Worm (Caenorhabditis elegans) whole organism, dauer: ENCODE data around the gene jmjd-3.3.

ENCODE experiments used
- unc-62 ChIP-seq: sonication (generic microtip); optimal IDR thresholded peaks from 2 replicates; lab custom pipeline; 2017; ENCODE audit warnings: missing biosample characterization, missing genetic modification reagents, missing genetic modification characterization

jmjd-3.3 gene

DNA sequence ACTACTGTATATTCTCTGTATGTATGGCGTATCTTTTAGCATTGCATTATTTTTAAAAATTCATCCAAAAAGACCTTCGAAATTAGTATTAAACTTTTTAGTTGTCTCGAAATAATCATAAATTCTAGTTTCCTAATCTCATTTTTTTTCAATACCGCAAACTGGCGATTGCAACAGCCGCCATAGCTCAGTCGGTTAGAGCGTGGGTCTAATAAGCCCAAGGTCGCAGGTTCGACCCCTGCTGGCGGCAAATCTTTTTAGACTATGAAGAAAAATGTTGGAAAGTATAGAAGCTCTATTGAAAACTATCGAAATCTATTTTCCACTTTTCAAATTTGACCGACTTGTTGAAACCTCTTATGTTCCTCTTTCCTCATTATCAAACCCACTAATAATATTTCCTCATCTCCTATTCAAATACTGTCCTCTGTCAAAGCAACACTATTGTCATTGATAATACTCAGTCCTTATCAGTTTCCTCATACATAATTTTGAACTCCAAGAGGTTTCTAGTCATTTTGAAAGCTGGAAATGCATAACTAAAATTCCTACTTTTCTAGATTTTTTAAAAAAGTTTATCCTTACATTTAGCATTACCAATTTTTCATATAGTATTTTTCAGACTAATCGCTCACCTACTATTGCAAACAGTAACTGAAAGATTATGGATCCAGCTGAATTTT is at the start of gene jmjd-3.3:
jmjd-3.3 (plus strand) TSS at position 633 of the 683 bp plus-strand sequence.
- no peak for TF ChIP-seq unc-62 (GFP tag; lab: Kevin White, UChicago)

DNA sequence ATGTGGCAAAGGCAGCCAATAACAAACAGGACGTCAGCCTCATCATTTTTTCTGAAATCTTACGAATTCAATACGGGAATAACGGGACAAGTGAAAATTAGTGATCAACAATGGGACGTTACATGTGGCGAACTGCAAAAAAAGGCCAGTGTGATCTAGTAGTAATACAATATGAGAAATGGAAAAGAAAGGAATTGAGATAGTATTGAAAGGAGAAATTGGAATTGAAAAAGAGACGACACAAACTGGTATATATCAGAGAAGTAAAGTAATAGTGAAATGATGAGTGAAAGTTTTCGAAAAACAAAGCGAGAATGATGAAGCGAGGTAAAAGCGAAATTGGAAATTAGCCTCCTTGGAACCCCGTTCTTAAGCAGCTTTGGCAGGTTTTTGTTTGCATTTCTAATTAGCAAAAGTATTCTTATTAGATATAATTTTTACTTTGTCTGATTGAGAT is 48.7 kb upstream of the jmjd-3.3 start, which contains the start of gene C49F8.3:
C49F8.3 (minus strand) TSS at position 51 of the 457 bp plus-strand sequence.
- TF ChIP-seq unc-62 (GFP tag; lab: Kevin White, UChicago): no peak

DNA sequence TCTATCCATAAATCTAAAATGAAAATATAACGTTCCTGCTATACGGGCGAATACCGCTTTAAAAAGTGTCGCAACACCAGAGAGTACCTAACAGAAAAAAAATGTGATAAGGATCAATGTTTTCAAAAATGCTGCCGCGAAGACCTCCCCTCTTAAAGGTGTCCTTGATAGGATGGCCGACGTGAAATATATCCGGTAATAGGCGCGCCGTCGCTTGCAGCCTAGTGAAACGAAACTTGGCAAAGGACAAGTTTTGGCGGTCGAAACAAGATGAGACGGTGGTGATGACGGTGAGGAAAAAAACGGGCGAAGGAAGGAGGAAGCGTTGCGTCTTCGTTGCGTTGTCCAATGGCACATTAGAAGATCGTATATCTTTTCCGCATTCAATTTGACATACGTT is 47.4 kb upstream of the jmjd-3.3 start:
- TF ChIP-seq unc-62 (GFP tag; lab: Kevin White, UChicago): no peak

DNA sequence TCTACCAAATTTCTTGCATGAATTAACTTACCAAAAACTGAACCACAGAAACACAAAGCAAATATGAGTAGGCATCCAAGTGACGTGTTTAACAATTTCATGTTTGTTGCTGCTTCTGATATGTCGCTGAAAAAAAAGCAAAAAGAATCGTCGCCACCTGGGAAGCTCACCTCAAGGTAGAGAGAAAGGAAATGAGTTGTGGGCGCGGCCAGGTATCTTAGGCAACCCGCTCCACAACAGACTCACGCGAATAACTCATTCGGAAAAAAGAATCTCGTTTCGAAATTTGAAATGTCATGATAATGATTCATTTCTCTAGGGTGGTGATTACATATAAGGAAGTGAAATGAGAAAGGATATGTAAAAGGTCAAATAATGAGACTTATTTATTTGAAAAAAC is 41.3 kb upstream of the jmjd-3.3 start, which contains the start of gene irld-2:
irld-2 (minus strand) TSS at position 101 of the 400 bp plus-strand sequence.
- TF ChIP-seq unc-62 (GFP tag; lab: Kevin White, UChicago): no peak

DNA sequence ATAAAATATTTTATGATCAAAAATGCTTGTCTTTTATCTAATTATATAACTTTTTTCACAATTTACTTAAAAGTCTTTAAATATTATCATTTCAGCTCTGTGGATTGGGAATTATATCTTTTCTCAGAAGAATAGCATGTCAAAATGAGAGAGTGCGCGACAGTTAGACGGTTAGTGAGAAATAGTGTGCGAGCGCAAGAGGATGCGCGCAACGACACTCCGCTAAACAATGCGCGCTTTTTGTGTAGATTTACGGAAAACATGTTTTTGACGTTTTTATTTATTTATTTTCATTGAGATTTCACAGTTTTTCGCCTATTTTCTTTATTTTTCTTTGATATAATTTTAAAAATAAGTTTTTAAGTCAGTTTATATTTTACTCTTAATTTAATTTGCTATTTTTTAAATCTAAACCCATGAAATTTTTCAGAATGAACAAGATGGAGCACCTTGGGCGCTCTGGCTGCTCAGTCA is 39.6 kb upstream of the jmjd-3.3 start, which contains the start of gene F02C12.3:
F02C12.3 (plus strand) TSS at position 424 of the 474 bp plus-strand sequence.
- TF ChIP-seq unc-62 (GFP tag; lab: Kevin White, UChicago): no peak

DNA sequence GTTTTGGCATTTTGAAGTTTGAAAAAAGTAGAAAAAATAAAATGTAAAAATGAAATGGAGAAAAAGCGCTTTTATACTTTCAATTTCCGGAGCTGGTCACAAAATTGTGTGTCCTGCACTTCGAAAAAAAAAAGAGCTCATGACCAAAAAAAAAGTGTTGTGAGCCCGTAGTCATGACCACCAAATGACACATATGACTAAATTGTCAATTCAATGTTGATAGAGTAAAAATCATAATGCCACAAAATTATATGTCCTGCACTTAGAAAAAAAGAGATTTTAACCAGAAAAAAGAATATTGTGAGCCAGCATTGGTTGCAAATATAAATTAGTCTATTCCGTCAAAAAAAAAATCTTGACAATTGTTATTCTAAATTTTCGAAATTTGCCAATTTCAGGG is 37.0 kb upstream of the jmjd-3.3 start, which contains the start of gene F02C12.2:
F02C12.2 (minus strand) TSS at position 101 of the 400 bp plus-strand sequence.
- no peak for TF ChIP-seq unc-62 (GFP tag; lab: Kevin White, UChicago)

DNA sequence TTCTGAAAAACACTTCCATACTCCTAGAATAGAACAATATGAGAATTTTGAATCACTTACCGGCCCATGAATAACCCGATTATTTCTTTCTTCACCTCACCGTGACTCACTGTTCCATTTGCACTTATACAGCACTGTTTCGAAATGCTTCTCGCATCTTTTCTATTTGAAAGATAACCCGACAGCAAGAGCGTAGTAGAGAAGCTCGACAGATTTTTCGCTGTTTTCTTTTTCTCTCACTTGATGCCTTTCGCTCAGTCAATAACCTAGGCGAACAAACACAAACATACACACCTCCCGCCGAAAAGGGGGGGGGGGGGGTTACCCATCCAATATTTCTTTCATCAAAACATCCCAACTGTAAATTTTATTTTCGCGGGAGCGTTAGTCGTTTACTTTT is 34.9 kb upstream of the jmjd-3.3 start:
- TF ChIP-seq unc-62 (GFP tag; lab: Kevin White, UChicago): no peak

DNA sequence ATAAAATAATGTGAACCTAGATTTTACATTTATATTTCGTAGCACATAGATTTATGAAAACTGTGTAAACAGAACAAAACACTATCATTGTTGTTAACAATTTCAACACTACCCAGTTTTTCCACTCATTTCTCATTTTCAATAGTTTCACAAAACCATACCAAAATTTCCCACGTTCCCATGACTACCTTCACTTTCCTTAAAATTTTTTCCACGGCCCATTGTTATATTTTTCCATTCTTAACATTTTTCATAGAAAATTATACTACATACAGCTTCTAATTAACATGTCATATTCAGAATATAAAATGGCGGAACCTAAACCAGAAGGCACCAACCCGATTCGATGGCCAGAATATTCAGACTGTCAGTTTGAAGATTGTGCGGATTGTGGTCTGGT is 34.4 kb upstream of the jmjd-3.3 start, which contains the start of gene F02C12.1:
F02C12.1 (plus strand) TSS at position 301 of the 400 bp plus-strand sequence.
- no peak for TF ChIP-seq unc-62 (GFP tag; lab: Kevin White, UChicago)

DNA sequence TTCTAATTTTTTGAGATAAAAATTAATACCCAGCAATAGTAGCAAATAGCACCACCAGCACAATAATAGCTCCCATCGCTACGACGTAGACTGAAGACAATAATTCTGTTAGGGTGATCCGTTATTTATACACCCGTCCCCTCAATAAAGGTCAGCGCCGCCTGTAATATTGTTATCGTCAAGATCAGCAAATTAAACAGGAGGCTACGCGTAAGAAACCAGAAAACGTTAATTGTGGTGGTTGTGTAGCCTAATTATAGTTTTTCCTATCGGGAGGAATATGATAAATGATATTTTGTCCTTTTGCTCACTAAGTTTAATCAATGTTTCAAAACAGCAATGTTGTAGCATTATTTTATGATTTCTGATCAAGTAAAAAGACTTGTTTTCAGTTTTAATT is 26.7 kb upstream of the jmjd-3.3 start, which contains the start of the genes cyp-13B1 and C29F7.1:
cyp-13B1 (minus strand) TSS at position 101 of the 400 bp plus-strand sequence.
C29F7.1 (plus strand) TSS at position 394 of the 400 bp plus-strand sequence.
- no peak for TF ChIP-seq unc-62 (GFP tag; lab: Kevin White, UChicago)

DNA sequence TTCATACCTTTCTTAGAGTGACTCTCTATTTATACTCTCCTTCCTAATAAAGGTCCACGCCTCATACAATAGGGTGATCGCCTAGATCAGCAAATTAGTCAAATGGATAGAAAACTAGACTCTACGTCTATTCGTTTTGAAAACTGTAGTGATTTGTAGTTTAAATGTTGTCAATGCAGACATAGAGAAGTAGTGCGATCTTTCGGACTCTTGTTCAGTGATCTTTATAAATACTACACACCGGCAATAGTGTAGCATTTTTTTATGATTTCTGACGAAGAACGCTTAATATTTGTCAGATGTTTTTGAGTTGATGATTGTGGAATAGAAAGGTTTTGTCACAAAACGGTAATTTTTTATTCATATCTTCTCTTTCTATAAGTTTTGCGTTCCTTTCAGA is 24.9 kb upstream of the jmjd-3.3 start:
- TF ChIP-seq unc-62 (GFP tag; lab: Kevin White, UChicago): no peak

DNA sequence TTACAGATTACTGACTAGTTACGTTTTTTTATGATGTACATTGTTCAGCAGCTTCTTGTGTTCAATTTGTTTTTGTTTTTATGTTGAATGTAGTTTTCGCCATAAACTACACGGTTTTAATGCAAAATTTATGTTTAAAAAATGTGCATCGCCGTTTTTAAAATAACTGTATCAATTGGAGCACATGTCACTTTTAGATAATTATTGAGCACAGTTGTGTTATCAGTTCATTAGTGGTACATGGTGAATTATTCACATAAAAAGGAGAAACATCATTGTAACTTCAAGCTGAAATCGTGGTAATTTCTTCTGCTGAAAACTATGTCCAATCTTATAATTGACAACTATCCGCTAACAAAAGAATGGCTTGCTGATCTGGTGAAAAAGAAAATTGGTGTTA is 23.9 kb upstream of the jmjd-3.3 start:
- no peak for TF ChIP-seq unc-62 (GFP tag; lab: Kevin White, UChicago)

DNA sequence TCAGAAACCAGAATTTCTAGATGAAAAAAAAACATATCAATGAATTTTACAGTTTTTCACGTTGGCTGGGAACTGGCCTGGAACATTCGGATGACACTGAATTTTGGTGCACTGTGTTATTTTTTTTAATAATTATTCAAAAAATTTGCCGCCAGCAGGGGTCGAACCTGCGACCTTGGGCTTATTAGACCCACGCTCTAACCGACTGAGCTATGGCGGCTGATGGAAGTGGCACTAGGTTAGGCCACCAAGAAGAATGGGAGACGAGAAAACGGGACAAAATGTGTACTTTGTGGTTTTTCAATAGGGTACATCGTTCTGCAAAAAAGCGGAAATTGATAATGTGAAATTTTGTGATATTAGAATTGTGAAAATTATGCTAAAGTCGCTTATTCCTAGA is 21.2 kb upstream of the jmjd-3.3 start:
- no peak for TF ChIP-seq unc-62 (GFP tag; lab: Kevin White, UChicago)

DNA sequence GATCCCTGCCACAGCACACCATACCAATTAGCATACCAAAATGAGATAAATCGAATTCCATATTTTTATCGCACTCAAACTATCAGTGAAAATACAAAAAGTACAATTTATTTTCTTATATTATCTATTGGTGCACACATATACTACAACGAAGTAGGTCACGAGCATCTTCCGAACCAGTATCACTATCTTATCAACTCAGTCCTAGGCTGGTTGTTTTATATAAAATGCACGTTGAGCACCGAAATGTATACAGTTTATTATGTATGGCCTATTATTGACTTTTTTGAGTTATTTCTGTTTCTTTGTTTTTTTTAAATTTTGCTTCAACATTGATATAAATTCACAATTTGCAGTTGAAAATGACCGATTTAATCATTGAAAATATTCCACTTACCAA is 20.5 kb upstream of the jmjd-3.3 start, which contains the start of gene C29F7.2:
C29F7.2 (plus strand) TSS at position 357 of the 400 bp plus-strand sequence.
- no peak for TF ChIP-seq unc-62 (GFP tag; lab: Kevin White, UChicago)

DNA sequence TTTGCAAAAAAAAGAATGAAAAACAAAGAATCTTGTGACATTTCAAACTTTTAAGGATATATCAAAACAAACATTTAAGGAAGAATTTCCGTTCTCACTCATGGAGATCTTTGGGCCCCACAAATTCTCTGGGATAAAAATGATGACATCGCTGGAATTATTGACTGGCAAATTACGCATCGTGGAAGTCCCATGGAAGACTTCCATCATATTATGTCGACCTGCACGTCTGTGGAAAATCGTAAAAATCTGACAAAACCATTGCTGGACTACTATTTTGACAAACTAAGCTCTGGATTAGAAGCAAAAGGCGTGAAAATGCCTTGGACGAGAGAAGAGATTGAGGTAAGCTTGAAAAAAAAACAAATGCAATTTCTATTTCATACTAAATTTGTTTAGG is 18.7 kb upstream of the jmjd-3.3 start:
- TF ChIP-seq unc-62 (GFP tag; lab: Kevin White, UChicago): no peak

DNA sequence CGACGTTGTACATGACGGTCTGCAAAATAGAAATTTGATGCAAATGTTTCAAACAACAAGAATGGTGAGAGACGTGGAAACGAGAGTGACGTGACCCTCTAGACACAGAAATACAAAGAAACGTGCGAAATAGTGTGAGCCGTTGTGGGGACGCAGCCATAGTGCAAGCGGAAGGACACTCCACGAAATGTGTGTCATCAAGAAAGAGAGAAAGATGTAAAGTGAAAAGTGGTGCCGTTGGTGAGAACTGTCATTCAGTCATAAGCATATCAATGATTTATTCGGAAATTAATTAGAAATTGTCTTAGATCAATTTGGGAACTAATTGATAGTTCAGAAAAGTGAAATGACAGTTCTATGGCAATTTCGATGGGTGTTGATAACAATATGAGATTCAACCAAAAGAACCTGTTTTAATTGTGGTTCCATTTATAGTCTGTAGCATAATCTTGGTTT is 16.3 kb upstream of the jmjd-3.3 start, which contains the start of gene C29F7.3:
C29F7.3 (minus strand) TSS at position 51 of the 456 bp plus-strand sequence.
- no peak for TF ChIP-seq unc-62 (GFP tag; lab: Kevin White, UChicago)

DNA sequence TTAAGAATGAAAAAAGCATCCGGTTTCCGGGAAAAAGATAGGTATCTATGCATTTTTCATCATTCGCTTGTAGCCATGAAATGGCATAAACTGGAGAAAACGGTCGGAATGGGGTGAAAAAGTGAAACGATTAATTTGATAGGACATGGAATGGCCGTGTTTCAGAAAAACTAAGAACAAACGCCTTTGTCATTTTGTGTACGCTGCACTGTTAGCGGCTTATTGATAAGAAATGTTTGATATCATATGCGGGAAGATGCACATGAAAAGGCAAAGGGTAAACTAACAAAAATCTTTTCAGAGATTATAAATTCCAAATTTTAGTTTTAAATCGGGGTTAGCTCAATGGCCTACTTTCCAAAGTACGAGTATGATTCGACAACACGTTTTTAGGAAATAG is 15.2 kb upstream of the jmjd-3.3 start:
- TF ChIP-seq unc-62 (GFP tag; lab: Kevin White, UChicago): no peak
